Worm (Caenorhabditis elegans): ENCODE results near the gene hrpa-1.

The hrpa-1 gene

DNA sequence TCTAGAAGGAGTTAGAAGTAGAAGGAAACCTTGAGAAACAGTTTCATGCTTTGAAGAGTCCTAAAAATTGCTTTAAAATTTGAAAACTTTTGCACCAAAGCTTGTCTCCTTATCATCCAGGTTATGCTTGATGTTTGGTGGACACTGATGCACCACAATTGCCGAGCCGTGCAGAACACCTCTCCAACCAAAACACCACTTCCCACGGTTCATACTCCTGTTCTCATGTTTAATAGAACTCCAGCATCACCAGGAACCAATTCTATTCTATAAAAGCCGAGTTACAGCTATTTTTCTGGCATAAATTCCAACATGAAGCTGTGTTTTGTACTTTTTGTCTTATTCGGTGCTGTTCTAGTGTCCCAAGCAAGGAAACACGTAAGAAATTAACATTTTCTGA, 2.5 kb upstream of the hrpa-1 start, which contains the start of gene F42A6.2:
Gene F42A6.2, plus strand, starts transcription at position 301 of the 400 bp plus-strand sequence.
- no peak for TF ChIP-seq dpl-1 (GFP tag; optimal IDR thresholded peaks at IDR 0.05)
- TF ChIP-seq hlh-4 (tag; optimal IDR thresholded peaks at IDR 0.05) = no peak
- no peak for TF ChIP-seq unc-86 (tag; optimal IDR thresholded peaks at IDR 0.05)
- no peak for TF ChIP-seq sox-4 (tag; optimal IDR thresholded peaks at IDR 0.05)
- no peak for TF ChIP-seq rnt-1 (tag; optimal IDR thresholded peaks at IDR 0.05)
- TF ChIP-seq sptf-1 (tag; optimal IDR thresholded peaks at IDR 0.05) = no peak
- no peak for TF ChIP-seq snpc-4 (tag; optimal IDR thresholded peaks at IDR 0.05)
- no peak for TF ChIP-seq efl-1 (optimal IDR thresholded peaks at IDR 0.05)
- no peak for TF ChIP-seq efl-1 (GFP tag; optimal IDR thresholded peaks at IDR 0.05 in 1 of 2)
- TF ChIP-seq snu-23 (GFP tag; optimal IDR thresholded peaks at IDR 0.05) = no peak
- no peak for TF ChIP-seq zag-1 (tag; optimal IDR thresholded peaks at IDR 0.05)
- TF ChIP-seq tbx-2 (tag; optimal IDR thresholded peaks at IDR 0.05) = no peak
- TF ChIP-seq unc-62 (GFP tag; optimal IDR thresholded peaks at IDR 0.05) = no peak
- no peak for TF ChIP-seq ces-1 (GFP tag; optimal IDR thresholded peaks at IDR 0.05)
- no peak for TF ChIP-seq pqm-1 (tag; optimal IDR thresholded peaks at IDR 0.05)
- no peak for TF ChIP-seq mdl-1 (tag; optimal IDR thresholded peaks at IDR 0.05)
- no peak for TF ChIP-seq blmp-1 (tag; optimal IDR thresholded peaks at IDR 0.05)
- TF ChIP-seq ztf-4 (tag; optimal IDR thresholded peaks at IDR 0.05) = no peak

DNA sequence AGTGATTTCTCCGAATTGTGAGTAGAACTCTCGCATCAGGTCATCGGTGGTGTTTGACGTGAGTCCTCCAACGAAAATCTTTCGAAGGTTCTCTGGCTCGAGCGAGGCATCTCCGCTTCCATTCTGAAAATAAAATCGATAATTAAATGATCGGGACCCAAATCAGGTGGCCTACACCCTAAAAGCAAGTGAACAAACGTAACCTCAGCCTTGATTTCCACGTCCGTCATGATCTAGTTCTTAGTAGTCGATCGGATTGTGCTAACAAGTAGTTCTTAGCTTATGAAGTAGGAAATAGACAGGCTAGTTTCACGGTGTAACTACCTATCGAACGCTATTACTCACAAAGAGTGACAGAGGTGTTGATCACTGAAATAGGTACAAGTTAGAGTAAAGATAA, 491 bp downstream of the hrpa-1 start:
- TF ChIP-seq ceh-88 (GFP tag; IDR thresholded peaks at IDR 0.05) = no peak
- TF ChIP-seq efl-1 (optimal IDR thresholded peaks at IDR 0.05) = no peak
- peak in 1 of 2 experiments; percentile 81 for TF ChIP-seq efl-1 (GFP tag; optimal IDR thresholded peaks at IDR 0.05 in 1 of 2)
- TF ChIP-seq nhr-20 (tag; optimal IDR thresholded peaks at IDR 0.05) = no peak

DNA sequence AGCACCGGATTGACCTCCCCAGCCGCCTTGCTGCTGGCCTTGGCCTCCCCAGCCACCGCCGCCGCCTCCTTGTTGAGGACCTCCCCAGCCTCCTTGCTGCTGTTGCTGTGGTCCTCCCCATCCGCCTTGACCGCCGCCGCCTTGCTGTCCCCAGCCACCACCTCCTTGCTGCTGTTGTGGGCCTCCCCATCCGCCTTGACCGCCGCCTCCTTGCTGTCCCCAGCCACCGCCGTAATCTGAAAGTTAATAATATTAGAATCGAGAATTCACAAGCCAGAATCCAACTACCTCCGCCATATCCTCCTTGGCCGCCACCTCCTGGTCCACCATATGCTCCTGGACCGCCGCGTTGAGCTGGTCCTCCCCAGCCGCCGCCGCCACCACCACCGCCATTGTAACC, 1.4 kb downstream of the hrpa-1 start:
- TF ChIP-seq mab-9 (GFP tag; IDR thresholded peaks at IDR 0.05) (no peak), unc-30 (tag; optimal IDR thresholded peaks at IDR 0.05) (no peak), egl-13 (tag; optimal IDR thresholded peaks at IDR 0.05) (no peak), nhr-28 (tag; optimal IDR thresholded peaks at IDR 0.05) (no peak), ceh-8 (GFP tag; optimal IDR thresholded peaks at IDR 0.05) (peak; percentile 89), mef-2 (tag; optimal IDR thresholded peaks at IDR 0.05) (no peak), pax-3 (tag; optimal IDR thresholded peaks at IDR 0.05) (no peak), vab-15 (tag; optimal IDR thresholded peaks at IDR 0.05) (no peak)

DNA sequence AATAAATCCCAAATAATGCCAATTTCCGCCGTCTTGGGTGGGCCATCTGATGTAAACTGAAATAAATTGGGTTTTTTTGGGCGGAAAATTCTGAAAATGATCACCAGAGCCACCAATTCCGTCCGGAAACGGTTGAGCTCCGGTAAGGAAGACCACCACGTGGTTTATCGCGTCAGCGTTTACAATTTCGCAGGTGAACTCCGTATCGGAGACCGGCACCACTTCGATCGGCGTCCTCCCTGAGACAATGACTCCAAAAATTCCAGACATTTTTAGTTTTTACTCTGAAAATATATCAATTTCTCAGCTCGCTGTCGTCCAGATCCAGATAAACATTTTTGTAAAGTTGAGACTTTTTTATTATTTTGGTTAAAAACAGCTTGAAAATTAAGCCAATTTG, 2.1 kb downstream of the hrpa-1 start, which contains the start of gene F42A6.6:
Gene F42A6.6, minus strand, starts transcription at position 289 of the 400 bp plus-strand sequence.
- TF ChIP-seq efl-1 (optimal IDR thresholded peaks at IDR 0.05) (peak; percentile 8 to 35), efl-1 (GFP tag; optimal IDR thresholded peaks at IDR 0.05 in 1 of 2) (peak in 1 of 2 experiments; percentile 71), swsn-7 (tag; optimal IDR thresholded peaks at IDR 0.05) (peak; percentile 6), nhr-19 (GFP tag; conservative IDR thresholded peaks at IDR 0.05) (0 out of 2 replicates have a peak, but pooled peaks have one; percentile 13), lin-39 (tag; optimal IDR thresholded peaks at IDR 0.05) (no peak), lin-35 (GFP tag; optimal IDR thresholded peaks at IDR 0.05) (peak in 1 of 2 experiments; percentile 29), pax-3 (tag; optimal IDR thresholded peaks at IDR 0.05) (no peak), nhr-71 (tag; optimal IDR thresholded peaks at IDR 0.05) (peak; percentile 40), snu-23 (GFP tag; optimal IDR thresholded peaks at IDR 0.05) (peak; percentile 18), lsy-2 (tag; optimal IDR thresholded peaks at IDR 0.05) (peak in 1 of 2 experiments; percentile 13), mab-9 (GFP tag; IDR thresholded peaks at IDR 0.05) (no peak), ama-1 (optimal IDR thresholded peaks at IDR 0.05) (peak; percentile 88), nhr-47 (tag; optimal IDR thresholded peaks at IDR 0.05) (peak; percentile 22), fkh-4 (tag; optimal IDR thresholded peaks at IDR 0.05; ENCODE audit: borderline replicate concordance) (no peak), snpc-4 (tag; optimal IDR thresholded peaks at IDR 0.05) (no peak), lin-14 (GFP tag; optimal IDR thresholded peaks at IDR 0.05) (no peak), nhr-85 (tag) (peak; percentile 64), elt-2 (tag; optimal IDR thresholded peaks at IDR 0.05) (peak; percentile 6), grh-1 (GFP tag; IDR thresholded peaks at IDR 0.05) (no peak), lir-3 (tag; optimal IDR thresholded peaks at IDR 0.05; ENCODE audit: poor library complexity) (no peak), irx-1 (tag; optimal IDR thresholded peaks at IDR 0.05) (no peak), C34B4.2 (tag; optimal IDR thresholded peaks at IDR 0.05) (no peak), ceh-82 (tag; optimal IDR thresholded peaks at IDR 0.05) (no peak), ztf-11 (tag; optimal IDR thresholded peaks at IDR 0.05) (no peak), egl-27 (tag; optimal IDR thresholded peaks at IDR 0.05) (no peak), tbx-2 (tag; optimal IDR thresholded peaks at IDR 0.05) (peak; percentile 5), blmp-1 (tag; optimal IDR thresholded peaks at IDR 0.05) (no peak), ets-5 (GFP tag; IDR thresholded peaks at IDR 0.05) (no peak)
